Worm (Caenorhabditis elegans) whole organism, L2 larva: Measurements from ENCODE around the gene C06E2.5.

Experiments used
- C34F6.9 ChIP-seq: fragments of 150-350 bp; optimal IDR thresholded peaks from 2 replicates; lab custom pipeline; 2014; ENCODE audit warnings: missing biosample characterization, missing genetic modification characterization
- F13H6.1 ChIP-seq: sonication (generic microtip); optimal IDR thresholded peaks from 2 replicates; lab custom pipeline; 2016; ENCODE audit warnings: missing genetic modification characterization, missing compliant biosample characterization
- R02D3.7 ChIP-seq: fragments of 150-350 bp; optimal IDR thresholded peaks from 2 replicates; lab custom pipeline; 2014; ENCODE audit warnings: missing biosample characterization, missing genetic modification characterization
- Y55F3AM.14 ChIP-seq: fragments of 200-800 bp; sonication (Bioruptor generic); optimal IDR thresholded peaks from 2 replicates; lab custom pipeline; 2018; ENCODE audit warnings: mild to moderate bottlenecking, missing genetic modification characterization, missing compliant biosample characterization
- ZK546.5 ChIP-seq: sonication (generic microtip); optimal IDR thresholded peaks from 2 replicates; lab custom pipeline; 2017; ENCODE audit warnings: missing biosample characterization, missing genetic modification characterization
- alr-1 ChIP-seq: fragments of 150-350 bp; optimal IDR thresholded peaks from 2 replicates; lab custom pipeline; 2014; ENCODE audit warnings: missing biosample characterization, missing genetic modification characterization
- aly-2 ChIP-seq: fragments of 150-350 bp; optimal IDR thresholded peaks from 2 replicates; lab custom pipeline; 2014; ENCODE audit warnings: missing biosample characterization, missing genetic modification characterization
- ama-1 ChIP-seq: fragments of 150-350 bp; optimal IDR thresholded peaks from 2 replicates; lab custom pipeline; 2018; ENCODE audit warnings: inconsistent platforms
- blmp-1 ChIP-seq: sonication (generic microtip); optimal IDR thresholded peaks from 2 replicates; lab custom pipeline; 2017; ENCODE audit warnings: missing genetic modification characterization, mild to moderate bottlenecking, missing compliant biosample characterization, antibody characterized with exemption, moderate library complexity; ENCODE audit not compliant: insufficient read depth
- ceh-16 ChIP-seq: fragments of 150-350 bp; optimal IDR thresholded peaks from 2 replicates; lab custom pipeline; 2014; ENCODE audit warnings: missing biosample characterization, missing genetic modification characterization
- ceh-82 ChIP-seq: fragments of 150-350 bp; optimal IDR thresholded peaks from 2 replicates; lab custom pipeline; 2014; ENCODE audit warnings: missing biosample characterization, missing genetic modification characterization
- crh-2 ChIP-seq: sonication (generic microtip); optimal IDR thresholded peaks from 2 replicates; lab custom pipeline; 2017; ENCODE audit warnings: missing biosample characterization, missing genetic modification characterization
- dmd-4 ChIP-seq: sonication (generic microtip); optimal IDR thresholded peaks from 2 replicates; lab custom pipeline; 2017; ENCODE audit warnings: missing biosample characterization, missing genetic modification characterization
- egl-27 ChIP-seq: sonication (generic microtip); optimal IDR thresholded peaks from 3 replicates; lab custom pipeline; 2017; ENCODE audit warnings: missing biosample characterization, missing genetic modification reagents, missing genetic modification characterization
- elt-1 ChIP-seq: fragments of 150-350 bp; optimal IDR thresholded peaks from 2 replicates; lab custom pipeline; 2014; ENCODE audit warnings: missing biosample characterization, missing genetic modification characterization
- elt-3 ChIP-seq: sonication (generic microtip); optimal IDR thresholded peaks from 2 replicates; lab custom pipeline; 2017; ENCODE audit warnings: missing biosample characterization, missing genetic modification characterization
- fos-1 ChIP-seq: fragments of 150-350 bp; optimal IDR thresholded peaks from 2 replicates; lab custom pipeline; 2014; ENCODE audit warnings: missing biosample characterization, missing genetic modification characterization
- gmeb-1 ChIP-seq: fragments of 150-350 bp; optimal IDR thresholded peaks from 2 replicates; lab custom pipeline; 2014; ENCODE audit warnings: missing biosample characterization, missing genetic modification characterization
- lin-11 ChIP-seq: fragments of 150-350 bp; sonication (generic microtip); optimal IDR thresholded peaks from 2 replicates; lab custom pipeline; 2014; ENCODE audit warnings: missing biosample characterization, missing genetic modification characterization, inconsistent platforms, mixed read lengths
- lin-39 ChIP-seq: fragments of 150-350 bp; optimal IDR thresholded peaks from 2 replicates; lab custom pipeline; 2014; ENCODE audit warnings: missing biosample characterization, missing genetic modification reagents, missing genetic modification characterization
- lsy-2 ChIP-seq, 2 experiments: fragments of 150-350 bp in 1 of 2; sonication (generic microtip) in 1 of 2; optimal IDR thresholded peaks; 2 replicates each; lab custom pipeline; 2014 to 2017; ENCODE audit warnings: missing biosample characterization in 2 of 2, missing genetic modification characterization in 2 of 2
- mab-5 ChIP-seq: fragments of 150-350 bp; optimal IDR thresholded peaks from 2 replicates; lab custom pipeline; 2014; ENCODE audit warnings: missing biosample characterization, missing genetic modification characterization
- mbf-1 ChIP-seq: sonication (generic microtip); optimal IDR thresholded peaks from 2 replicates; lab custom pipeline; 2017; ENCODE audit warnings: missing biosample characterization, missing genetic modification characterization
- mdl-1 ChIP-seq, 2 experiments: fragments of 150-350 bp in 1 of 2; sonication (generic microtip) in 1 of 2; optimal IDR thresholded peaks; 2 replicates each; lab custom pipeline; 2017; ENCODE audit warnings: missing biosample characterization in 2 of 2, missing genetic modification characterization in 2 of 2
- nhr-10 ChIP-seq: sonication (generic microtip); optimal IDR thresholded peaks from 2 replicates; lab custom pipeline; 2017; ENCODE audit warnings: missing biosample characterization, missing genetic modification characterization
- nhr-11 ChIP-seq: fragments of 150-350 bp; optimal IDR thresholded peaks from 2 replicates; lab custom pipeline; 2014; ENCODE audit warnings: missing biosample characterization, missing genetic modification characterization
- nhr-129 ChIP-seq: fragments of 150-350 bp; optimal IDR thresholded peaks from 2 replicates; lab custom pipeline; 2014; ENCODE audit warnings: missing biosample characterization, missing genetic modification characterization
- nhr-21 ChIP-seq: fragments of 150-350 bp; optimal IDR thresholded peaks from 2 replicates; lab custom pipeline; 2014; ENCODE audit warnings: missing biosample characterization, missing genetic modification characterization
- nhr-23 ChIP-seq: fragments of 150-350 bp; optimal IDR thresholded peaks from 2 replicates; lab custom pipeline; 2014; ENCODE audit warnings: missing biosample characterization, missing genetic modification reagents, missing genetic modification characterization
- nhr-237 ChIP-seq: fragments of 150-350 bp; optimal IDR thresholded peaks from 2 replicates; lab custom pipeline; 2014; ENCODE audit warnings: missing biosample characterization, missing genetic modification characterization
- nhr-25 ChIP-seq: fragments of 150-350 bp; sonication (generic microtip); optimal IDR thresholded peaks from 3 replicates; lab custom pipeline; 2014; ENCODE audit warnings: missing biosample characterization, missing genetic modification characterization
- nhr-6 ChIP-seq: fragments of 150-350 bp; optimal IDR thresholded peaks from 2 replicates; lab custom pipeline; 2014; ENCODE audit warnings: missing biosample characterization, missing genetic modification characterization
- nhr-77 ChIP-seq: fragments of 150-350 bp; optimal IDR thresholded peaks from 2 replicates; lab custom pipeline; 2014; ENCODE audit warnings: missing biosample characterization, missing genetic modification characterization
- peb-1 ChIP-seq: fragments of 150-350 bp; optimal IDR thresholded peaks from 2 replicates; lab custom pipeline; 2014; ENCODE audit warnings: missing biosample characterization, missing genetic modification characterization
- sem-4 ChIP-seq: fragments of 150-350 bp; optimal IDR thresholded peaks from 2 replicates; lab custom pipeline; 2014; ENCODE audit warnings: missing biosample characterization, missing genetic modification reagents, missing genetic modification characterization
- skn-1 ChIP-seq: sonication (generic microtip); optimal IDR thresholded peaks from 2 replicates; lab custom pipeline; 2017; ENCODE audit warnings: missing biosample characterization, missing genetic modification characterization
- sma-3 ChIP-seq: sonication (generic microtip); optimal IDR thresholded peaks from 2 replicates; lab custom pipeline; 2016; ENCODE audit warnings: missing genetic modification reagents, missing genetic modification characterization, missing compliant biosample characterization
- sma-9 ChIP-seq, 2 experiments: fragments of 150-350 bp in 1 of 2; sonication (generic microtip) in 1 of 2; optimal IDR thresholded peaks; 2 replicates each; lab custom pipeline; 2014 to 2016; ENCODE audit warnings: missing genetic modification characterization in 2 of 2, mild to moderate bottlenecking in 1 of 2, missing biosample characterization in 1 of 2, missing compliant biosample characterization in 1 of 2, missing genetic modification reagents in 1 of 2, moderate library complexity in 1 of 2
- snpc-4 ChIP-seq: fragments of 150-350 bp; optimal IDR thresholded peaks from 2 replicates; lab custom pipeline; 2014; ENCODE audit warnings: missing biosample characterization, missing genetic modification characterization
- unc-39 ChIP-seq: fragments of 150-350 bp; optimal IDR thresholded peaks from 2 replicates; lab custom pipeline; 2014; ENCODE audit warnings: missing biosample characterization, missing genetic modification characterization
- unc-55 ChIP-seq: fragments of 150-350 bp; sonication (generic microtip); optimal IDR thresholded peaks from 3 replicates; lab custom pipeline; 2014; ENCODE audit warnings: missing biosample characterization, missing genetic modification reagents, missing genetic modification characterization
- unc-62 ChIP-seq: fragments of 150-350 bp; optimal IDR thresholded peaks from 2 replicates; lab custom pipeline; 2014; ENCODE audit warnings: missing biosample characterization, missing genetic modification reagents, missing genetic modification characterization
- zag-1 ChIP-seq: fragments of 150-350 bp; optimal IDR thresholded peaks from 2 replicates; lab custom pipeline; 2014; ENCODE audit warnings: missing biosample characterization, missing genetic modification characterization
- ztf-1 ChIP-seq: fragments of 200-800 bp; sonication (Bioruptor generic); conservative IDR thresholded peaks from 2 replicates; pipeline ENCODE4 v1.3.6; 2022; ENCODE audit warnings: missing genetic modification characterization, missing compliant biosample characterization
- ztf-11 ChIP-seq: sonication (generic microtip); optimal IDR thresholded peaks from 2 replicates; lab custom pipeline; 2017; ENCODE audit warnings: missing biosample characterization, missing genetic modification characterization
- ztf-4 ChIP-seq: fragments of 150-350 bp; optimal IDR thresholded peaks from 2 replicates; lab custom pipeline; 2014; ENCODE audit warnings: missing biosample characterization, missing genetic modification characterization

Gene C06E2.5

DNA sequence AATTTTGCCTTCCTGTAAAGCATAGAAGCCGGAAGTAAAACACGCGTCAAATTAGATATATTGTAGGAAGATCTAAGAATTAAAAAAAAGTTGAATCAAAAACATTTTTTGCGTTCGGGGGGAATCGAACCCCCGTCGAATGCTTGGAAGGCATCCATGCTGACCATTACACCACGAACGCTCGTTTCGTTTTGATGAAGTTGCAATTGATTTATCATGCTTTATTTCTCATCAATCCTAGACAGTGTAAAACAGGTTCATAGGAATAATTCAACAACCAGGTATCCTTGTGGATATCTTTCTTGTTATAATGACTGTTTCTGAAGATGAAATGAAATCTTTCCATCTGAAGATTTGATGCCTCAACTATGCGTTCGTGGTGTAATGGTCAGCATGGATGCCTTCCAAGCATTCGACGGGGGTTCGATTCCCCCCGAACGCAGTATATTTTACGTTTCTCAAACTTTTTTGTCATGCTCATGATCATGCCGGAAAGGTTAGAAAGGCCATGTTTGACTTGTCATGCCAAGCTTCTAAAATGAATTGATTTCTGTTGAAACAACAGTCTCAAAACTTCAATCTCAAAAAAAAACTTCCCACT is 37.8 kb downstream of the C06E2.5 start:
- peak; percentile 62 for TF ChIP-seq nhr-21 (tag; lab: Kevin White, UChicago)
- no peak for TF ChIP-seq lsy-2 (tag; optimal IDR thresholded peaks at IDR 0.05; lab: Kevin White, UChicago)
- TF ChIP-seq sma-3: peak; percentile 14

ce11 chrX:8817929-8818328 is 39.8 kb downstream of the C06E2.5 start:
- no peak for TF ChIP-seq sem-4 (tag; lab: Kevin White, UChicago)
- TF ChIP-seq fos-1 (tag; lab: Kevin White, UChicago): peak; percentile 30
- TF ChIP-seq, all 48 proteins: peak for 1

DNA sequence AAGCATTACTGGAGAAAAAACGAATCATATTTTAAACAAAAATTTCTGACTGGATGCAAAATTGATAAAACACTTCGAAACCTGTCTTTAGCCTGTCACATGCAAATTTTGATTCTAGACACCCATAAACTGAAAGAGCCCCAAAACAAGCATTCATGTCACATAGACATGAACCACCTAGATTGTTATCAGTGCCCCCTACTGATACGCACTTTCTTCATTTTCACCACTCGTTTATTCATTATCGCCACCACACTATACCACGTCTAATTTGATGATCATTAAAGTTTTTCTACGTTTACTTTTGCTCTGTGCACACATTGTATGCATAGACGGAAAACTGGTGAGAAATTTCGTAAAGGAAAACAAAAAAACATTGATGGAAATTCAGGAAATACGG is 45.8 kb downstream of the C06E2.5 start, which contains the start of gene cnnm-2:
TSS of gene cnnm-2 (plus strand) at position 190 of the 400 bp plus-strand sequence.
- TF ChIP-seq crh-2 (tag; lab: Kevin White, UChicago) (peak; percentile 53), lsy-2 (tag; optimal IDR thresholded peaks at IDR 0.05; lab: Kevin White, UChicago) (no peak), fos-1 (tag; lab: Kevin White, UChicago) (peak; percentile 82)

DNA sequence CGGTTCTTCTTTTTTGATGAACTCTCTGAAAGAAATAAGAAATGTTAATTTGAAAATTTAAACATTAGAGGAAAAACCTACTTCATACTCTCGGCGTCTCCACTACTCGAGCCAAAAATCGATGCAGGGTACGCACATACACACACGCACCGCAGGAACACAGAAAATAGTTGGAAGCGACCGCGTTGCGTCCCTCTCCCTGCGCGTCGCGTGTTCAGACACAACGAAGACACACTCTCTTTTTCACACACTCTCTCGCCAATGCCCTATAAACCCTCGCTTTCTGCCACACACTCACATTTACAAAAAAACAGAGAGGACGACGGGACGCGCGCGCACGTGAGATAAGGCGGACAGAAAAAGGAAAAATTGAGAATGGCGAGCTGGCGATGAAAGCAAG is 46.8 kb downstream of the C06E2.5 start, which contains the start of gene R04E5.9:
TSS of gene R04E5.9 (minus strand) at position 235 of the 400 bp plus-strand sequence.
- TF ChIP-seq nhr-21 (tag; lab: Kevin White, UChicago) (peak; percentile 70), nhr-129 (peak; percentile 93), sem-4 (tag; lab: Kevin White, UChicago) (peak; percentile 81), alr-1 (tag; lab: Kevin White, UChicago) (no peak), blmp-1 (peak; percentile 49), gmeb-1 (tag; lab: Kevin White, UChicago) (peak; percentile 48), nhr-10 (tag; lab: Kevin White, UChicago) (no peak), ztf-1 (GFP tag; lab: Robert Waterston, UW) (no peak), lsy-2 (tag; optimal IDR thresholded peaks at IDR 0.05; lab: Kevin White, UChicago) (peak; percentile 53 to 84), lin-11 (tag; lab: Kevin White, UChicago) (peak; percentile 96), F13H6.1 (tag; lab: Kevin White, UChicago) (peak; percentile 92), nhr-25 (tag; lab: Kevin White, UChicago) (peak; percentile 64), lin-39 (tag; lab: Kevin White, UChicago) (no peak), sma-3 (peak; percentile 72), nhr-23 (tag; lab: Kevin White, UChicago) (no peak), Y55F3AM.14 (peak; percentile 80), peb-1 (tag; lab: Kevin White, UChicago) (peak; percentile 13), zag-1 (tag; lab: Kevin White, UChicago) (peak; percentile 77), nhr-77 (tag; lab: Kevin White, UChicago) (peak; percentile 9), egl-27 (tag; lab: Kevin White, UChicago) (peak; percentile 86), mbf-1 (tag; lab: Kevin White, UChicago) (no peak), crh-2 (tag; lab: Kevin White, UChicago) (peak; percentile 94), nhr-11 (tag; lab: Kevin White, UChicago) (no peak), elt-3 (tag; lab: Kevin White, UChicago) (no peak), ztf-4 (tag; lab: Kevin White, UChicago) (peak; percentile 41), ceh-82 (peak; percentile 33), elt-1 (tag; lab: Kevin White, UChicago) (no peak), fos-1 (tag; lab: Kevin White, UChicago) (peak; percentile 92), unc-39 (tag; lab: Kevin White, UChicago) (no peak), R02D3.7 (tag; lab: Kevin White, UChicago) (no peak), sma-9 (GFP tag; optimal IDR thresholded peaks at IDR 0.05; lab: Kevin White, UChicago) (peak; percentile 90), sma-9 (tag; optimal IDR thresholded peaks at IDR 0.05; lab: Kevin White, UChicago) (no peak), ama-1 (lab: Kevin White, UChicago) (peak; percentile 7), ZK546.5 (tag; lab: Kevin White, UChicago) (no peak), ceh-16 (tag; lab: Kevin White, UChicago) (no peak), aly-2 (tag; lab: Kevin White, UChicago) (no peak), skn-1 (tag; lab: Kevin White, UChicago) (no peak), ztf-11 (tag; lab: Kevin White, UChicago) (no peak), C34F6.9 (tag; lab: Kevin White, UChicago) (peak; percentile 94), nhr-237 (tag; lab: Kevin White, UChicago) (no peak), snpc-4 (peak; percentile 26), mdl-1 (tag; optimal IDR thresholded peaks at IDR 0.05; lab: Kevin White, UChicago) (peak; percentile 84 to 95), mab-5 (tag; lab: Kevin White, UChicago) (peak; percentile 48), nhr-6 (tag; lab: Kevin White, UChicago) (peak; percentile 42), unc-62 (GFP tag; lab: Kevin White, UChicago) (no peak), unc-55 (GFP tag; lab: Kevin White, UChicago) (peak; percentile 96), dmd-4 (tag; lab: Kevin White, UChicago) (no peak)
